Worm (Caenorhabditis elegans) whole organism, young adult: Measurements from ENCODE around the gene daf-22.

Experiments
- F52B5.7 ChIP-seq: sonication (generic microtip); optimal IDR thresholded peaks from 2 replicates; lab custom pipeline; 2016; ENCODE audit warnings: mild to moderate bottlenecking, missing genetic modification characterization, missing compliant biosample characterization
- F57C9.4 ChIP-seq: sonication (generic microtip); optimal IDR thresholded peaks from 2 replicates; lab custom pipeline; 2017; ENCODE audit warnings: mild to moderate bottlenecking, missing genetic modification characterization, missing compliant biosample characterization
- Y67H2A.10 ChIP-seq: fragments of 200-800 bp; sonication (Bioruptor generic); conservative IDR thresholded peaks from 2 replicates; pipeline ENCODE4 v1.3.6; 2022; ENCODE audit warnings: missing genetic modification reagents, missing genetic modification characterization, missing compliant biosample characterization
- ama-1 ChIP-seq, 3 experiments: fragments of 150-350 bp in 1 of 3; sonication (generic microtip) in 2 of 3; optimal IDR thresholded peaks; 2 replicates each; lab custom pipeline; 2014 to 2018; ENCODE audit warnings: missing biosample characterization in 2 of 3, missing genetic modification characterization in 2 of 3, missing genetic modification reagents in 2 of 3
- aptf-2 ChIP-seq: fragments of 200-800 bp; sonication (Bioruptor generic); conservative IDR thresholded peaks from 2 replicates; pipeline ENCODE4 v1.3.6; 2022; ENCODE audit warnings: missing genetic modification reagents, missing genetic modification characterization, missing compliant biosample characterization
- attf-6 ChIP-seq: fragments of 200-800 bp; sonication (Bioruptor generic); IDR thresholded peaks from 2 replicates; pipeline ENCODE4 v1.3.6; 2022; ENCODE audit warnings: missing genetic modification reagents, missing genetic modification characterization, missing compliant biosample characterization
- ceh-100 ChIP-seq: fragments of 200-800 bp; sonication (Bioruptor generic); IDR thresholded peaks from 2 replicates; pipeline ENCODE4 v1.3.6; 2022; ENCODE audit warnings: missing genetic modification reagents, missing genetic modification characterization, missing compliant biosample characterization
- efl-1 ChIP-seq: fragments of 150-350 bp; optimal IDR thresholded peaks from 2 replicates; lab custom pipeline; 2014; ENCODE audit warnings: missing biosample characterization, missing genetic modification reagents, missing genetic modification characterization
- egl-18 ChIP-seq: fragments of 200-800 bp; sonication (Bioruptor generic); IDR thresholded peaks from 2 replicates; pipeline ENCODE4 v1.3.6; 2022; ENCODE audit warnings: missing genetic modification reagents, missing genetic modification characterization, missing compliant biosample characterization
- ekl-4 ChIP-seq: fragments of 200-800 bp; sonication (Bioruptor generic); IDR thresholded peaks from 2 replicates; pipeline ENCODE4 v1.3.6; 2022; ENCODE audit warnings: missing genetic modification reagents, missing genetic modification characterization, missing compliant biosample characterization
- gei-17 ChIP-seq: fragments of 200-800 bp; sonication (Bioruptor generic); optimal IDR thresholded peaks from 2 replicates; lab custom pipeline; 2018; ENCODE audit warnings: mild to moderate bottlenecking, missing genetic modification characterization, missing compliant biosample characterization
- hlh-12 ChIP-seq: sonication (generic microtip); optimal IDR thresholded peaks from 2 replicates; lab custom pipeline; 2016; ENCODE audit warnings: missing genetic modification characterization, missing compliant biosample characterization
- hrde-1 ChIP-seq: sonication (generic microtip); optimal IDR thresholded peaks from 2 replicates; lab custom pipeline; 2016; ENCODE audit warnings: missing genetic modification characterization, mild to moderate bottlenecking, missing compliant biosample characterization, moderate library complexity, missing genotype, missing genetic modification reagents, borderline replicate concordance
- lin-35 ChIP-seq, 3 experiments: fragments of 150-350 bp in 2 of 3; sonication (generic microtip) in 1 of 3; optimal IDR thresholded peaks; 2 replicates each; lab custom pipeline; 2014 to 2018; ENCODE audit warnings: missing biosample characterization in 3 of 3, missing genetic modification characterization in 3 of 3, missing genetic modification reagents in 3 of 3
- nhr-90 ChIP-seq: sonication (generic microtip); optimal IDR thresholded peaks from 2 replicates; lab custom pipeline; 2016; ENCODE audit warnings: missing genotype, mild to moderate bottlenecking, missing genetic modification characterization, missing compliant biosample characterization
- rpc-1 ChIP-seq, 2 experiments: fragments of 150-350 bp in 1 of 2; sonication (generic microtip) in 1 of 2; optimal IDR thresholded peaks; 2 replicates each; lab custom pipeline; 2014 to 2018; ENCODE audit warnings: missing biosample characterization in 1 of 2, missing genetic modification characterization in 1 of 2, missing genetic modification reagents in 1 of 2, missing genotype in 1 of 2
- snpc-1.1 ChIP-seq: sonication (generic microtip); optimal IDR thresholded peaks from 2 replicates; lab custom pipeline; 2017; ENCODE audit warnings: missing genetic modification characterization, mild to moderate bottlenecking, missing compliant biosample characterization, antibody characterized with exemption, moderate library complexity, missing genotype, missing genetic modification reagents; ENCODE audit not compliant: insufficient read depth
- tlf-1 ChIP-seq: fragments of 200-800 bp; sonication (Bioruptor generic); optimal IDR thresholded peaks from 2 replicates; lab custom pipeline; 2018; ENCODE audit warnings: mild to moderate bottlenecking, missing genetic modification characterization, missing compliant biosample characterization
- zfh-2 ChIP-seq: fragments of 200-800 bp; sonication (Bioruptor generic); conservative IDR thresholded peaks from 2 replicates; pipeline ENCODE4 v1.3.6; 2022; ENCODE audit warnings: missing genetic modification reagents, missing genetic modification characterization, missing compliant biosample characterization
- ztf-6 ChIP-seq: fragments of 200-800 bp; sonication (Bioruptor generic); IDR thresholded peaks from 2 replicates; pipeline ENCODE4 v1.3.6; 2022; ENCODE audit warnings: missing genetic modification reagents, missing genetic modification characterization, missing compliant biosample characterization

The daf-22 gene

ce11 chrII:12379430-12379829 is 46.1 kb downstream of the daf-22 start, which contains the start of gene marc-5:
marc-5 (minus strand) TSS chrII:12379530.
- TF ChIP-seq snpc-1.1 (no peak), lin-35 (GFP tag; optimal IDR thresholded peaks at IDR 0.05; lab: Kevin White, UChicago) (no peak), gei-17 (GFP tag; lab: Kevin White, UChicago) (no peak), nhr-90 (tag; lab: Kevin White, UChicago) (no peak), ceh-100 (no peak), efl-1 (GFP tag; lab: Kevin White, UChicago) (no peak), Y67H2A.10 (GFP tag; lab: Robert Waterston, UW) (no peak)

ce11 chrII:12378793-12379192 is 46.7 kb downstream of the daf-22 start:
- TF ChIP-seq attf-6 (GFP tag; lab: Robert Waterston, UW) = no peak
- TF ChIP-seq aptf-2 (GFP tag; lab: Robert Waterston, UW) = no peak
- TF ChIP-seq ekl-4 (GFP tag; lab: Robert Waterston, UW) = no peak
- TF ChIP-seq F57C9.4 (tag; lab: Kevin White, UChicago) = no peak
- no peak for TF ChIP-seq hrde-1 (tag; lab: Kevin White, UChicago)
- TF ChIP-seq ama-1 (optimal IDR thresholded peaks at IDR 0.05; lab: Kevin White, UChicago) = no peak
- TF ChIP-seq ama-1 (GFP tag; optimal IDR thresholded peaks at IDR 0.05; lab: Kevin White, UChicago) = no peak
- TF ChIP-seq F52B5.7 (tag; lab: Kevin White, UChicago) = no peak

- TF ChIP-seq zfh-2 (GFP tag; lab: Robert Waterston, UW) = no peak
- TF ChIP-seq F57C9.4 (tag; lab: Kevin White, UChicago) = no peak
- no peak for TF ChIP-seq hlh-12 (tag; lab: Kevin White, UChicago)
- TF ChIP-seq tlf-1 (GFP tag; lab: Kevin White, UChicago) = no peak
- no peak for TF ChIP-seq ztf-6 (GFP tag; lab: Robert Waterston, UW)
- TF ChIP-seq egl-18 (GFP tag; lab: Robert Waterston, UW) = no peak
- TF ChIP-seq rpc-1 (optimal IDR thresholded peaks at IDR 0.05; lab: Kevin White, UChicago) = no peak
- TF ChIP-seq rpc-1 (tag; optimal IDR thresholded peaks at IDR 0.05; lab: Kevin White, UChicago) = no peak
- TF ChIP-seq, all 124 proteins: peak for 0
These were observed 51.6 kb downstream of the daf-22 start for ce11 chrII:12373921-12374320.
